Fruit fly (Drosophila melanogaster) whole organism: ENCODE results near the gene CG11327.

Experiments
- usp ChIP-seq: fragments of >200 bp; optimal IDR thresholded peaks from 2 replicates; lab custom pipeline; 2017; ENCODE audit warnings: missing biosample characterization, missing genetic modification characterization, mixed read lengths

Gene CG11327

DNA sequence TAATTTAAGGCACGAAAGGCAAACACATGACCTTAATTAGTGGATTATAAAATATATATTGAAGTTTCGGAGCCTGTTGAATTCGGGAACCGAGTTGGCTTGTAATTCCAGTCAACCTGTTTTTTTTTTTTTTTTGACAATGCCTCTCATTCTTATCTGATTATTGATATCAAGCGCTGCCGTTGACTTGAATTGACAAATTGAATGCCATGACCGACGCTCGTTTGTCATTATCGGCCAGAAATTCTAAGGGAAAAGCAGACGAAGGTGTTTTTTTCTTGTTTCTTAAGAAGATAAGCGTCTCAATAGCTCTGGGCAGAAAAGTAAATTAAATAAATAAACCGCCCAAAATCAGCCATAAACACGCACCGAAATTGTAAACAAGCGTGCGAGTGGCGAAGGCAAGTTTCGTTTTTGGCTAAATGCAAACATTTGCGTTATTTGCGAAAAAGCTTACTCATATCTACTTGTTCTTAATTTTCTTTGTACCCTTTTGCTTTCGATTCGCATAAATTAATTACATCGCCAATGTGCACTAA, 43.2 kb downstream of the CG11327 start:
- no peak for TF ChIP-seq usp (GFP tag; lab: Kevin White, UChicago)
